Fruit fly (Drosophila melanogaster): Measurements from ENCODE around the gene dsh.

Gene dsh

dm6 chrX:11338047-11338747 is 17.5 kb upstream of the dsh start (continued):
- TF ChIP-seq Dip2 (GFP tag; IDR thresholded peaks at IDR 0.05) = no peak
- TF ChIP-seq so (GFP tag; IDR thresholded peaks at IDR 0.05) = peak; percentile 66; the same call in 1 of the 3 replicates
- TF ChIP-seq CG3281 (GFP tag; optimal IDR thresholded peaks at IDR 0.05) = no peak
- TF ChIP-seq B-H2 (GFP tag; optimal IDR thresholded peaks at IDR 0.05) = no peak
- TF ChIP-seq CG4282 (GFP tag; optimal IDR thresholded peaks at IDR 0.05) = no peak
- no peak for TF ChIP-seq h (optimal IDR thresholded peaks at IDR 0.05)
- TF ChIP-seq CG13775 (GFP tag; optimal IDR thresholded peaks at IDR 0.05) = peak; percentile 70
- TF ChIP-seq CG10147 (GFP tag; optimal IDR thresholded peaks at IDR 0.05) = peak; percentile 62
- TF ChIP-seq CG9727 (GFP tag; optimal IDR thresholded peaks at IDR 0.05) = peak; percentile 79
- TF ChIP-seq fu2 (GFP tag; optimal IDR thresholded peaks at IDR 0.05) = peak; percentile 63
- peak; percentile 17 for TF ChIP-seq jing (GFP tag; optimal IDR thresholded peaks at IDR 0.05)
- TF ChIP-seq CG6813 (GFP tag; optimal IDR thresholded peaks at IDR 0.05) = peak; percentile 66
- TF ChIP-seq CG13424 (tag; optimal IDR thresholded peaks at IDR 0.05) = peak; percentile 83
- peak; percentile 72 for TF ChIP-seq CG8388 (GFP tag; optimal IDR thresholded peaks at IDR 0.05)
- no peak for TF ChIP-seq nom (GFP tag; optimal IDR thresholded peaks at IDR 0.05)
- TF ChIP-seq hb (GFP tag; IDR thresholded peaks at IDR 0.05; ENCODE audit: partially characterized antibody) = no peak
- peak; percentile 51 for TF ChIP-seq sob (GFP tag; IDR thresholded peaks at IDR 0.05)
- TF ChIP-seq CG2120 (GFP tag; optimal IDR thresholded peaks at IDR 0.05) = peak; percentile 63
- peak; percentile 63 for TF ChIP-seq Dek (tag; optimal IDR thresholded peaks at IDR 0.05)
- TF ChIP-seq jigr1 (GFP tag; IDR thresholded peaks at IDR 0.05) = no peak
- TF ChIP-seq CG30431 (GFP tag; optimal IDR thresholded peaks at IDR 0.05) = peak; percentile 38
- TF ChIP-seq ara (GFP tag; IDR thresholded peaks at IDR 0.05) = no peak
- TF ChIP-seq Sry-β (GFP tag; optimal IDR thresholded peaks at IDR 0.05) = no peak
- TF ChIP-seq bsh (GFP tag; optimal IDR thresholded peaks at IDR 0.05) = peak in 1 of 2 experiments; percentile 77
- peak; percentile 53 for TF ChIP-seq trh (GFP tag; optimal IDR thresholded peaks at IDR 0.05)
- TF ChIP-seq Ravus (GFP tag; IDR thresholded peaks at IDR 0.05) = no peak
- no peak for TF ChIP-seq CG31441 (GFP tag; IDR thresholded peaks at IDR 0.05)
- TF ChIP-seq bigmax (GFP tag; optimal IDR thresholded peaks at IDR 0.05) = no peak
- TF ChIP-seq CrebB (tag; optimal IDR thresholded peaks at IDR 0.05) = peak; percentile 7
- TF ChIP-seq Meics (GFP tag; optimal IDR thresholded peaks at IDR 0.05) = peak; percentile 72
- no peak for TF ChIP-seq Vsx1 (GFP tag; optimal IDR thresholded peaks at IDR 0.05)
- no peak for TF ChIP-seq Tbp (GFP tag; optimal IDR thresholded peaks at IDR 0.05)
- 0 out of 2 replicates have a peak, but pooled peaks have one; percentile 12 for TF ChIP-seq H2.0 (GFP tag; IDR thresholded peaks at IDR 0.05)
- no peak for TF ChIP-seq Taf1 (GFP tag; IDR thresholded peaks at IDR 0.05)
- peak; percentile 73 for TF ChIP-seq Ssrp (tag; optimal IDR thresholded peaks at IDR 0.05)
- no peak for TF ChIP-seq Doc2 (GFP tag; IDR thresholded peaks at IDR 0.05)
- no peak for TF ChIP-seq CG34224 (GFP tag; IDR thresholded peaks at IDR 0.05; ENCODE audit: partially characterized antibody)
- TF ChIP-seq CG5180 (GFP tag; optimal IDR thresholded peaks at IDR 0.05) = no peak
- peak; percentile 39 for TF ChIP-seq kni (GFP tag; optimal IDR thresholded peaks at IDR 0.05)
- peak; percentile 61 for TF ChIP-seq Xrp1 (GFP tag; IDR thresholded peaks at IDR 0.05)
- TF ChIP-seq ash1 (GFP tag; optimal IDR thresholded peaks at IDR 0.05) = no peak
- no peak for TF ChIP-seq dati (GFP tag; IDR thresholded peaks at IDR 0.05)
- TF ChIP-seq CG6272 (GFP tag; IDR thresholded peaks at IDR 0.05) = no peak
- TF ChIP-seq eyg (GFP tag; optimal IDR thresholded peaks at IDR 0.05) = peak; percentile 54
- TF ChIP-seq CG32772 (GFP tag; IDR thresholded peaks at IDR 0.05) = peak; percentile 23; the same call in 1 of the 2 replicates
- peak; percentile 63 for TF ChIP-seq E2f1 (GFP tag; IDR thresholded peaks at IDR 0.05)
- no peak; the same call in 1 of the 2 replicates for TF ChIP-seq CG32767 (GFP tag; IDR thresholded peaks at IDR 0.05)
- no peak for TF ChIP-seq CG8281 (tag; optimal IDR thresholded peaks at IDR 0.05)
- no peak for TF ChIP-seq Elba2 (GFP tag; optimal IDR thresholded peaks at IDR 0.05)
- TF ChIP-seq CG10321 (GFP tag; IDR thresholded peaks at IDR 0.05) = 0 out of 2 replicates have a peak, but pooled peaks have one; percentile 53

Data from whole organism, embryonic.